Worm (Caenorhabditis elegans) whole organism, L1 larva: Measurements from ENCODE around the gene symk-1.
"Not testable (repeated sequence)": the region's sequence is repeated elsewhere in the genome, so short reads cannot be mapped to it uniquely, and the experiment has no call there.

ENCODE experiments used
- C04F5.9 ChIP-seq: sonication (generic microtip); optimal IDR thresholded peaks from 2 replicates; lab custom pipeline; 2016; ENCODE audit warnings: missing genetic modification characterization, missing compliant biosample characterization
- C16A3.4 ChIP-seq: fragments of 150-350 bp; optimal IDR thresholded peaks from 2 replicates; lab custom pipeline; 2014; ENCODE audit warnings: missing biosample characterization, missing genetic modification characterization
- blmp-1 ChIP-seq: fragments of 150-350 bp; optimal IDR thresholded peaks from 2 replicates; lab custom pipeline; 2014; ENCODE audit warnings: missing biosample characterization, missing genetic modification characterization
- ceh-88 ChIP-seq: fragments of 200-800 bp; sonication (Bioruptor generic); IDR thresholded peaks from 2 replicates; pipeline ENCODE4 v1.3.6; 2022; ENCODE audit warnings: missing genetic modification characterization, missing compliant biosample characterization
- ceh-90 ChIP-seq: sonication (generic microtip); optimal IDR thresholded peaks from 2 replicates; lab custom pipeline; 2016; ENCODE audit warnings: missing genetic modification characterization, missing compliant biosample characterization
- dpl-1 ChIP-seq, 3 experiments: fragments of 150-350 bp in 2 of 3; sonication (generic microtip) in 1 of 3; optimal IDR thresholded peaks; 2 replicates each; lab custom pipeline; 2014 to 2017; ENCODE audit warnings: missing biosample characterization in 3 of 3, missing genetic modification characterization in 3 of 3, missing genetic modification reagents in 3 of 3
- efl-1 ChIP-seq, 4 experiments: fragments of 150-350 bp; optimal IDR thresholded peaks in 3 of 4; peaks in 1 of 4; 1 replicate in 1 of 4; 2 replicates in 3 of 4; lab custom pipeline; 2014; ENCODE audit warnings: missing biosample characterization in 2 of 4, missing genetic modification characterization in 2 of 4, missing genetic modification reagents in 2 of 4
- efl-3 ChIP-seq: fragments of 200-800 bp; sonication (Bioruptor generic); optimal IDR thresholded peaks from 2 replicates; lab custom pipeline; 2018; ENCODE audit warnings: mild to moderate bottlenecking, missing genetic modification characterization, missing compliant biosample characterization
- egl-27 ChIP-seq, 2 experiments: fragments of 150-350 bp in 1 of 2; sonication (generic microtip); optimal IDR thresholded peaks; 3 replicates each; lab custom pipeline; 2017 to 2018; ENCODE audit warnings: missing biosample characterization in 2 of 2, missing genetic modification characterization in 2 of 2, missing genetic modification reagents in 2 of 2
- fkh-10 ChIP-seq: sonication (generic microtip); optimal IDR thresholded peaks from 2 replicates; lab custom pipeline; 2017; ENCODE audit warnings: missing biosample characterization, missing genetic modification reagents, missing genetic modification characterization
- fkh-8 ChIP-seq: sonication (generic microtip); optimal IDR thresholded peaks from 2 replicates; lab custom pipeline; 2016; ENCODE audit warnings: mild to moderate bottlenecking, missing genetic modification characterization, missing compliant biosample characterization
- grh-1 ChIP-seq: fragments of 200-800 bp; sonication (Bioruptor generic); IDR thresholded peaks from 2 replicates; pipeline ENCODE4 v1.3.6; 2022; ENCODE audit warnings: missing genetic modification reagents, missing genetic modification characterization, missing compliant biosample characterization
- hlh-17 ChIP-seq: fragments of 200-800 bp; sonication (Bioruptor generic); optimal IDR thresholded peaks from 2 replicates; lab custom pipeline; 2018; ENCODE audit warnings: missing genetic modification characterization, mild to moderate bottlenecking, missing compliant biosample characterization, moderate library complexity, borderline replicate concordance
- hpl-2 ChIP-seq: fragments of 150-350 bp; optimal IDR thresholded peaks from 2 replicates; lab custom pipeline; 2014; ENCODE audit warnings: missing biosample characterization, missing genetic modification reagents, missing genetic modification characterization
- isw-1 ChIP-seq: fragments of 200-800 bp; sonication (Bioruptor generic); IDR thresholded peaks from 2 replicates; pipeline ENCODE4 v1.3.6; 2022; ENCODE audit warnings: missing genetic modification characterization, missing compliant biosample characterization
- lin-13 ChIP-seq: fragments of 150-350 bp; optimal IDR thresholded peaks from 2 replicates; lab custom pipeline; 2014; ENCODE audit warnings: missing biosample characterization, missing genetic modification reagents, missing genetic modification characterization
- lin-14 ChIP-seq: fragments of 200-800 bp; sonication (Bioruptor generic); optimal IDR thresholded peaks from 2 replicates; lab custom pipeline; 2018; ENCODE audit warnings: mild to moderate bottlenecking, missing genetic modification characterization, moderate library complexity, missing compliant biosample characterization
- lin-39 ChIP-seq: fragments of 150-350 bp; optimal IDR thresholded peaks from 2 replicates; lab custom pipeline; 2014; ENCODE audit warnings: missing biosample characterization, missing genetic modification reagents, missing genetic modification characterization
- lir-3 ChIP-seq: sonication (generic microtip); optimal IDR thresholded peaks from 2 replicates; lab custom pipeline; 2016; ENCODE audit warnings: mild to moderate bottlenecking, missing genetic modification characterization, moderate library complexity, missing compliant biosample characterization; ENCODE audit not compliant: poor library complexity
- mab-9 ChIP-seq: fragments of 200-800 bp; sonication (Bioruptor generic); IDR thresholded peaks from 2 replicates; pipeline ENCODE4 v1.3.6; 2022; ENCODE audit warnings: missing genetic modification reagents, missing genetic modification characterization, missing compliant biosample characterization
- mep-1 ChIP-seq: fragments of 150-350 bp; optimal IDR thresholded peaks from 2 replicates; lab custom pipeline; 2014; ENCODE audit warnings: missing biosample characterization, missing genetic modification characterization
- nhr-19 ChIP-seq: fragments of 200-800 bp; sonication (Bioruptor generic); conservative IDR thresholded peaks from 2 replicates; pipeline ENCODE4 v1.3.6; 2022; ENCODE audit warnings: missing genetic modification characterization, missing compliant biosample characterization
- nhr-20 ChIP-seq: sonication (generic microtip); optimal IDR thresholded peaks from 2 replicates; lab custom pipeline; 2016; ENCODE audit warnings: mild to moderate bottlenecking, missing genetic modification characterization, missing compliant biosample characterization
- nhr-237 ChIP-seq: fragments of 150-350 bp; optimal IDR thresholded peaks from 2 replicates; lab custom pipeline; 2014; ENCODE audit warnings: missing biosample characterization, missing genetic modification characterization
- nhr-28 ChIP-seq: fragments of 150-350 bp; optimal IDR thresholded peaks from 2 replicates; lab custom pipeline; 2014; ENCODE audit warnings: missing biosample characterization, missing genetic modification characterization
- nhr-47 ChIP-seq: sonication (generic microtip); optimal IDR thresholded peaks from 2 replicates; lab custom pipeline; 2016; ENCODE audit warnings: mild to moderate bottlenecking, missing genetic modification characterization, moderate library complexity, missing compliant biosample characterization
- nhr-71 ChIP-seq: sonication (generic microtip); optimal IDR thresholded peaks from 2 replicates; lab custom pipeline; 2016; ENCODE audit warnings: mild to moderate bottlenecking, missing genetic modification characterization, moderate library complexity, missing compliant biosample characterization
- nhr-85 ChIP-seq: sonication (generic microtip); peaks from one replicate; lab custom pipeline; 2016; ENCODE audit warnings: missing genetic modification characterization, inconsistent platforms, missing compliant biosample characterization
- nhr-90 ChIP-seq: sonication (generic microtip); optimal IDR thresholded peaks from 2 replicates; lab custom pipeline; 2016; ENCODE audit warnings: mild to moderate bottlenecking, missing genetic modification characterization, missing compliant biosample characterization; ENCODE audit not compliant: poor library complexity
- pag-3 ChIP-seq: sonication (generic microtip); optimal IDR thresholded peaks from 2 replicates; lab custom pipeline; 2017; ENCODE audit warnings: missing genetic modification characterization, mild to moderate bottlenecking, missing compliant biosample characterization, antibody characterized with exemption, borderline replicate concordance; ENCODE audit not compliant: insufficient read depth
- pqm-1 ChIP-seq: sonication (generic microtip); optimal IDR thresholded peaks from 3 replicates; lab custom pipeline; 2017; ENCODE audit warnings: missing biosample characterization, missing genetic modification characterization
- rnt-1 ChIP-seq: sonication (generic microtip); optimal IDR thresholded peaks from 2 replicates; lab custom pipeline; 2016; ENCODE audit warnings: mild to moderate bottlenecking, missing genetic modification characterization, moderate library complexity, missing compliant biosample characterization
- skn-1 ChIP-seq: fragments of 150-350 bp; optimal IDR thresholded peaks from 2 replicates; lab custom pipeline; 2014; ENCODE audit warnings: missing biosample characterization, missing genetic modification characterization
- snpc-4 ChIP-seq: fragments of 150-350 bp; optimal IDR thresholded peaks from 2 replicates; lab custom pipeline; 2014; ENCODE audit warnings: missing biosample characterization, missing genetic modification characterization
- snu-23 ChIP-seq: sonication (generic microtip); optimal IDR thresholded peaks from 2 replicates; lab custom pipeline; 2016; ENCODE audit warnings: missing genetic modification characterization, missing compliant biosample characterization
- swsn-7 ChIP-seq: sonication (generic microtip); optimal IDR thresholded peaks from 2 replicates; lab custom pipeline; 2016; ENCODE audit warnings: missing genetic modification characterization, missing compliant biosample characterization
- tlp-1 ChIP-seq: fragments of 150-350 bp; optimal IDR thresholded peaks from 2 replicates; lab custom pipeline; 2014; ENCODE audit warnings: missing biosample characterization, missing genetic modification characterization
- unc-98 ChIP-seq: fragments of 200-800 bp; sonication (Bioruptor generic); IDR thresholded peaks from 2 replicates; pipeline ENCODE4 v1.3.6; 2022; ENCODE audit warnings: missing genetic modification characterization, missing compliant biosample characterization
- ztf-11 ChIP-seq, 2 experiments: sonication (generic microtip); optimal IDR thresholded peaks; 2 replicates each; lab custom pipeline; 2016 to 2017; ENCODE audit warnings: missing genetic modification characterization in 2 of 2, missing biosample characterization in 1 of 2, missing compliant biosample characterization in 1 of 2

The symk-1 gene

ce11 chrV:8529219-8529618 is 40.9 kb upstream of the symk-1 start, which contains the start of gene otpl-5:
Gene otpl-5 (plus strand): TSS chrV:8529519.
- no peak for TF ChIP-seq hpl-2 (GFP tag; lab: Kevin White, UChicago)
- no peak for TF ChIP-seq blmp-1 (tag; lab: Kevin White, UChicago)
- no peak for TF ChIP-seq nhr-47 (tag; lab: Kevin White, UChicago)
- TF ChIP-seq lin-13 = no peak
- no peak for TF ChIP-seq tlp-1 (tag; lab: Kevin White, UChicago)
- no peak for TF ChIP-seq hlh-17 (GFP tag; lab: Kevin White, UChicago)
- no peak for TF ChIP-seq nhr-19
- no peak for TF ChIP-seq mab-9
- no peak for TF ChIP-seq lin-39 (tag; lab: Kevin White, UChicago)
- TF ChIP-seq nhr-28 = no peak
- TF ChIP-seq swsn-7 (tag; lab: Kevin White, UChicago) = no peak
- TF ChIP-seq dpl-1 (GFP tag; optimal IDR thresholded peaks at IDR 0.05; lab: Kevin White, UChicago) = no peak
- no peak for TF ChIP-seq skn-1 (tag; lab: Kevin White, UChicago)
- TF ChIP-seq mep-1 (tag; lab: Kevin White, UChicago) = no peak
- TF ChIP-seq pqm-1 (tag; lab: Kevin White, UChicago) = no peak
- TF ChIP-seq ztf-11 (tag; optimal IDR thresholded peaks at IDR 0.05; lab: Kevin White, UChicago) = no peak

DNA sequence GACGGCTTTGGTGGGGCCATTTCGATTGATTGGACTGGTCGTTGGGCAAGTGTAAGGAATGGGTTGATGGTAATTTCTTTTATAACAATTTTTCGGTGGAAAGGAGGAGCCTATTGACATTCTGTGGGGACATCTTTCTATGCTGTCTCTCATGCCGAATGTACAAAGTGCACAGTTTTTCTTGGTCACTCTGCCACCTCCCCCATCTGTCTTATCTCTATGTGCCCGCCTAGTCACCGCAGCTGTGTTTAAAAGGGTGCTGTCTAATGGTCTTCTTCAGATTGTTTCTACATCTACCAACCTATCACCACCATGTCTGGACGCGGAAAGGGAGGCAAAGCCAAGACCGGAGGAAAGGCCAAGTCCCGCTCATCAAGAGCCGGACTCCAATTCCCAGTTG is 37.0 kb upstream of the symk-1 start, which contains the start of the genes his-8 and his-7:
Gene his-8, minus strand, starts transcription at position 20 of the 400 bp plus-strand sequence.
Gene his-7, plus strand, starts transcription at position 313 of the 400 bp plus-strand sequence.
- TF ChIP-seq efl-1 (optimal IDR thresholded peaks at IDR 0.05; lab: Kevin White, UChicago) = not testable (repeated sequence)
- TF ChIP-seq efl-1 (GFP tag; optimal IDR thresholded peaks at IDR 0.05 in 1 of 2; lab: Kevin White, UChicago) = peak in 1 of 2 experiments; percentile 40

- TF ChIP-seq C04F5.9 (tag; lab: Kevin White, UChicago) (no peak), nhr-85 (tag; lab: Kevin White, UChicago) (peak; percentile 87)
Measured at ce11 chrV:8533916-8534315, 36.2 kb upstream of the symk-1 start.

DNA sequence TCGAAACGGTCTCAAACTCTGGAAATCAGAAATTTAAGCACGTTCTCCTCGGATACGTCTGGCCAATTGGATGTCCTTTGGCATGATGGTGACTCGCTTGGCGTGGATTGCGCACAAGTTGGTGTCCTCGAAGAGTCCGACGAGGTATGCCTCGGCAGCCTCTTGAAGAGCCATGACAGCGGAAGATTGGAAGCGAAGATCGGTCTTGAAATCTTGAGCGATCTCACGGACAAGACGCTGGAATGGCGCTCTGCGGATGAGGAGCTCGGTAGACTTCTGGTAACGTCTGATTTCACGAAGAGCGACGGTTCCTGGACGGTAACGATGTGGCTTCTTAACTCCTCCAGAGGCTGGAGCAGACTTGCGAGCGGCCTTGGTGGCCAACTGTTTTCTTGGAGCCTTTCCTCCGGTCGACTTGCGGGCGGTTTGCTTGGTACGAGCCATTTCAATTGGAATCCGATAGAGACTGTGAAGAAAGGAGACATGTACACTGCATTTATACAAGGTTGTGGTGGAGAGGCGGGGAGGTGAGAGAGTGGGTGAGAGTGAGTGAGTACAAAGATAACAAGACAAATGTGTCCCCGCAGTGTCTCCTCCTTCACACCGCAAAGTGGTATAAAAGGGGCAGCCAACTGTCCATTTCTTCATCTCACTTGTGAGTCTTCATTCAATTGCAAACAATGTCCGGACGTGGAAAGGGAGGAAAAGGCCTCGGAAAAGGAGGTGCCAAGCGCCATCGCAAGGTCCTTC is 35.4 kb upstream of the symk-1 start, which contains the start of the genes his-6 and his-5:
Gene his-6, minus strand, starts transcription at position 444 of the 750 bp plus-strand sequence.
Gene his-5, plus strand, starts transcription at position 681 of the 750 bp plus-strand sequence.
- peak in 1 of 2 experiments; percentile 60 for TF ChIP-seq ztf-11 (tag; optimal IDR thresholded peaks at IDR 0.05; lab: Kevin White, UChicago)
- TF ChIP-seq nhr-90 (tag; lab: Kevin White, UChicago) = peak; percentile 30
- peak; percentile 17 for TF ChIP-seq efl-3 (GFP tag; lab: Kevin White, UChicago)
- TF ChIP-seq lin-14 (GFP tag; lab: Kevin White, UChicago) = peak; percentile 80
- peak; percentile 62 for TF ChIP-seq swsn-7 (tag; lab: Kevin White, UChicago)
- peak; percentile 88 for TF ChIP-seq grh-1 (GFP tag; lab: Robert Waterston, UW)
- peak; percentile 23 for TF ChIP-seq rnt-1 (tag; lab: Kevin White, UChicago)
- TF ChIP-seq nhr-85 (tag; lab: Kevin White, UChicago) = peak; percentile 76
- TF ChIP-seq ceh-88 (GFP tag; lab: Robert Waterston, UW) = peak; percentile 8; the same call in 1 of the 2 replicates
- peak; percentile 66 for TF ChIP-seq nhr-19
- TF ChIP-seq nhr-71 (tag; lab: Kevin White, UChicago) = peak; percentile 50
- peak; percentile 24; the same call in 1 of the 2 replicates for TF ChIP-seq isw-1
- peak; percentile 43 for TF ChIP-seq nhr-20 (tag; lab: Kevin White, UChicago)
- peak; percentile 44 for TF ChIP-seq nhr-47 (tag; lab: Kevin White, UChicago)
- TF ChIP-seq snu-23 (GFP tag; lab: Kevin White, UChicago) = peak; percentile 41

DNA sequence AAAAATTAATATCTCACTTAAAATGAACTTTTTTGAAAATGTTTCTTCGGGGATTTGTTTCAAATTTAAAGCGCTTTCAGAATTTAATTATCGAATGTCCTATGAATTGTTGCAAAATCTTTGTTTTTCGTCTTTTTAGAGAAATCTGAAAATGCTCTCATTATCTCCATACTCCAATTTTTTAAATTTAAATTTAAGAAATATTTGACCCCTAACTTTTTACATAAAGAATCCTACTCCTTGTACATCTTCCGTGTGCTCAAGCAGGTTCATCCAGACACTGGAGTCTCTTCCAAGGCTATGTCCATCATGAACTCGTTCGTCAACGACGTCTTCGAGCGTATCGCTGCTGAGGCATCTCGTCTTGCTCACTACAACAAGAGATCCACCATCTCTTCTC is 33.9 kb upstream of the symk-1 start, which contains the start of gene his-39:
Gene his-39, plus strand, starts transcription at position 301 of the 400 bp plus-strand sequence.
- TF ChIP-seq pqm-1 (tag; lab: Kevin White, UChicago) (no peak), C04F5.9 (tag; lab: Kevin White, UChicago) (no peak), tlp-1 (tag; lab: Kevin White, UChicago) (no peak), lir-3 (tag; lab: Kevin White, UChicago) (no peak), fkh-10 (GFP tag; lab: Kevin White, UChicago) (no peak), ztf-11 (tag; optimal IDR thresholded peaks at IDR 0.05; lab: Kevin White, UChicago) (no peak), nhr-47 (tag; lab: Kevin White, UChicago) (no peak), C16A3.4 (tag; lab: Kevin White, UChicago) (no peak), fkh-8 (tag; lab: Kevin White, UChicago) (no peak), ceh-90 (tag; lab: Kevin White, UChicago) (no peak), unc-98 (GFP tag; lab: Robert Waterston, UW) (no peak), pag-3 (tag; lab: Kevin White, UChicago) (no peak), snpc-4 (tag; lab: Kevin White, UChicago) (no peak), nhr-237 (tag; lab: Kevin White, UChicago) (no peak), ceh-88 (GFP tag; lab: Robert Waterston, UW) (no peak), lin-13 (no peak), egl-27 (tag; optimal IDR thresholded peaks at IDR 0.05; lab: Kevin White, UChicago) (no peak)
